Worm (Caenorhabditis elegans): ENCODE data around the gene F18H3.1.
A peak's percentile ranks its signal among the peaks of the same experiment; 100 is the strongest.

F18H3.1 gene

DNA sequence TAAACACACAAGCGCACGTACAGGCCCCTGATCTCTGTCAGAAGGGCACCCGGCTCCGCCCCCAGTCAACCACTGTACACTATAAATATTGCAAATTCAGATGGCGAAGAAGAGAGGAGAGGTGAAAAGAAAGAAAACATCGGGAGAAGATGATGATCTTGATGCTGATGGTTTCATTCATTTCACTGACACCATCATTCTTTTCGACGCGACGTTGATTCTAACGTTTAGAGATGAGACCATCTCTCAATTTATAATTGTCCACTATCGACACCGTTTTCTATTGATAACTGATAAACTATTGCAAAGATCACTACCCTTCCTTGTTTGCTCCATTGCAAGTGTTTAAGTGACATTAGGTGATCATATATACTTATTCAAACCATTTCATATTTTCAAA lies 21.9 kb downstream of the F18H3.1 start:
- peak; percentile 21 for TF ChIP-seq nhr-80 (tag; optimal IDR thresholded peaks at IDR 0.05)
- TF ChIP-seq lin-40 (tag; optimal IDR thresholded peaks at IDR 0.05) = peak; percentile 35
- TF ChIP-seq madf-10 (tag; optimal IDR thresholded peaks at IDR 0.05) = no peak
- TF ChIP-seq attf-6 (GFP tag; IDR thresholded peaks at IDR 0.05) = no peak
- peak; percentile 88 for TF ChIP-seq ama-1 (optimal IDR thresholded peaks at IDR 0.05)
- TF ChIP-seq ama-1 (GFP tag; optimal IDR thresholded peaks at IDR 0.05) = no peak

DNA sequence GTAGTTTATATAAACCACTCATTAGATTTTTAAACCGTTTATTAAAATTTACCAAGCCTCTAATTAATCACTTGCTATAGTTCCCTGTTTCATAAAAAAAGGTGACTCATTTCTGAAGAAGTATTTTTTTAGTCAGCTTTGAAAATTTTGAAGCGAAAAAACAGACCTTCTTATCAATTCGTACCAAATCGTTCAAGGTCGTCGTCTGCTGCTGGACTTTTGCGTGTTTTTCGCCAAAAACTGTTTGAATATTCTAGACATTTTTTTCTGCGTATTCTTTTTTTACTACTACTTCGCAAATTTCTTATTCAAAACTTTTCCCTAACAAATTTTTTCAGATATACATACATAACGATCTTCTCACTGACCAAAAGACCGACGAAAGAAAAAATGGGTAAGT lies 22.8 kb downstream of the F18H3.1 start, which contains the start of gene cah-4:
Gene cah-4, plus strand, starts transcription at position 339 of the 400 bp plus-strand sequence.
- TF ChIP-seq ekl-4 (GFP tag; IDR thresholded peaks at IDR 0.05) (no peak), attf-5 (GFP tag; optimal IDR thresholded peaks at IDR 0.05) (no peak), ama-1 (optimal IDR thresholded peaks at IDR 0.05) (peak; percentile 75), ama-1 (GFP tag; optimal IDR thresholded peaks at IDR 0.05) (no peak), athp-1 (tag; optimal IDR thresholded peaks at IDR 0.05) (no peak), F49E8.2 (tag; optimal IDR thresholded peaks at IDR 0.05; ENCODE audit: insufficient read depth) (no peak), ztf-25 (GFP tag; IDR thresholded peaks at IDR 0.05) (no peak), tbx-9 (tag; optimal IDR thresholded peaks at IDR 0.05; ENCODE audit: borderline replicate concordance) (no peak)

DNA sequence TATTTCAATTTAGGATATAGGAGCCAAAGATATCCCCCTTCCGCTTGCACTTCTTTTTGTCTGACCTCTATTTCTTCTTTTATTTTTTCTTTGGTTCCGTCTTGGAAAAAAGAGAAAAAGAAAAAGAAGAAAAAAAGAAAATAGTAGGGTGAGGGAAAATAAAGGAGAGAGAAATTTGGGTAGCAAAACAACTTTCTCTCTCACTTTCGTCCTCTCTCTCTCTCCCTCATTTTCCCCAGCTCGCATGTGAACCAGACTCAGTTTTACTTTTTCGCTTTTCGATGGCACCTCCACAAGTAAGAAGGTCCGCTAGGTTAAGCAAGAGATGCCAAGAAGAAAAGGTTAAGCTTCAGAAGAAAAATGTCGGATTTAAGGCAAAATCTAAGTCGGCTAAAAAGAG lies 23.3 kb downstream of the F18H3.1 start:
- TF ChIP-seq nhr-120 (GFP tag; IDR thresholded peaks at IDR 0.05) = no peak
- 0 out of 2 replicates have a peak, but pooled peaks have one; percentile 13 for TF ChIP-seq hmg-1.2 (GFP tag; IDR thresholded peaks at IDR 0.05)
- no peak for TF ChIP-seq him-1 (tag; optimal IDR thresholded peaks at IDR 0.05)
- TF ChIP-seq ama-1 (optimal IDR thresholded peaks at IDR 0.05) = peak; percentile 88
- TF ChIP-seq ama-1 (GFP tag; optimal IDR thresholded peaks at IDR 0.05) = no peak
- TF ChIP-seq F23B12.7 (tag; optimal IDR thresholded peaks at IDR 0.05; ENCODE audit: insufficient read depth) = no peak
- no peak for TF ChIP-seq Y67H2A.10 (GFP tag; conservative IDR thresholded peaks at IDR 0.05)
- no peak for TF ChIP-seq ceh-79 (tag; optimal IDR thresholded peaks at IDR 0.05)
- no peak for TF ChIP-seq attf-6 (GFP tag; IDR thresholded peaks at IDR 0.05)
- 0 out of 2 replicates have a peak, but pooled peaks have one; percentile 31 for TF ChIP-seq nfyb-1 (GFP tag; IDR thresholded peaks at IDR 0.05)
- TF ChIP-seq C17E4.6 (GFP tag; IDR thresholded peaks at IDR 0.05) = no peak
- TF ChIP-seq dpl-1 (GFP tag; optimal IDR thresholded peaks at IDR 0.05) = no peak
- TF ChIP-seq ccch-3 (GFP tag; optimal IDR thresholded peaks at IDR 0.05) = no peak

DNA sequence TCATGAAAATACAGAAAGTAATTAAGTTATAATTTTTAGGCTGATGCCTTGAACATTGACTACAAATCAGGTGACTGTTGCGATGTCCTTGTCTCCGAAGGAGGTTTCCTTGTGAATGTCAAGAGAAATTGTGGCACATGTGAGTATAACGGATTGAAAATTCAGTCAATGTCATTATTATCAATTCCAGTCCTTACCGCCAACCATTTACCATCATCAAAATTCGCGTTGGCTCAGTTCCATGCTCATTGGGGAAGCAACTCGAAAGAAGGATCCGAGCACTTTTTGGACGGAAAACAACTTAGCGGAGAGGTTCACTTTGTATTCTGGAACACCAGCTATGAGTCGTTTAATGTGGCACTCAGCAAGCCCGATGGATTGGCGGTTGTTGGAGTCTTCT lies 23.9 kb downstream of the F18H3.1 start:
- TF ChIP-seq snpc-1.1 (tag; optimal IDR thresholded peaks at IDR 0.05; ENCODE audit: insufficient read depth) (no peak), ama-1 (optimal IDR thresholded peaks at IDR 0.05) (peak; percentile 83), ama-1 (GFP tag; optimal IDR thresholded peaks at IDR 0.05) (no peak), C17E4.6 (GFP tag; IDR thresholded peaks at IDR 0.05) (no peak), fkh-3 (tag; optimal IDR thresholded peaks at IDR 0.05) (peak; percentile 4)

DNA sequence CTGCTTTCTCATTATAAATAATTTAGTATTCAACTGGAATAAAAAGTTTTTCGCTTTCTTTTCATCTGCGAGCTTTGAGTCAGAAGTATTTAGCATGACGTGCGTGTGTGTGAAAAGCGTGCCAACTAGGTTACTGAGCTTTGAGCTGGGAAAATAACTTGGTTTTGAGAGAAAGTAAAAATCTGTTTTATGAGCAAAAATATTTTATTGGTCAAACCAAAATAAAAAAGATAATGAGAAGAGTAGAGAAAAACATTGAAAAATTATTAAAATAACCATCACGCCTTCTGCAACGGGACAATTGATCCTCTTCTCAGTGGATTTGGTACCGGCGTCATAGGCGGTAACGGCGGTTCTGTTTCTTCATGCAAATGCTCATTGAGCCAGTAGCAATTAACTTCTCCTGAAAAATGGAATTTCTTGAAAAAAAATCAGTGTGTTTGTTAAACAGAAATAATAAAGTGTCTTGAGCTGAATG lies 25.1 kb downstream of the F18H3.1 start:
- TF ChIP-seq efl-1 (GFP tag; optimal IDR thresholded peaks at IDR 0.05) = no peak
- no peak for TF ChIP-seq sea-2 (GFP tag; IDR thresholded peaks at IDR 0.05)
- 0 out of 2 replicates have a peak, but pooled peaks have one; percentile 13 for TF ChIP-seq madf-3 (GFP tag; IDR thresholded peaks at IDR 0.05)
- TF ChIP-seq pbrm-1 (GFP tag; IDR thresholded peaks at IDR 0.05) = no peak
- TF ChIP-seq hrde-1 (tag; optimal IDR thresholded peaks at IDR 0.05; ENCODE audit: borderline replicate concordance) = no peak
- no peak for TF ChIP-seq aptf-2 (GFP tag; conservative IDR thresholded peaks at IDR 0.05)
- TF ChIP-seq egl-18 (GFP tag; IDR thresholded peaks at IDR 0.05) = no peak
- TF ChIP-seq egl-44 (GFP tag; IDR thresholded peaks at IDR 0.05) = no peak
- TF ChIP-seq ZK185.1 (tag; optimal IDR thresholded peaks at IDR 0.05; ENCODE audit: poor library complexity, severe bottlenecking) = no peak
- no peak for TF ChIP-seq bed-1 (GFP tag; IDR thresholded peaks at IDR 0.05)
- no peak for TF ChIP-seq B0261.1 (tag; optimal IDR thresholded peaks at IDR 0.05)
- TF ChIP-seq B0336.3 (GFP tag; IDR thresholded peaks at IDR 0.05) = no peak
- TF ChIP-seq ceh-27 (GFP tag; optimal IDR thresholded peaks at IDR 0.05) = no peak
- no peak for TF ChIP-seq rpc-1 (optimal IDR thresholded peaks at IDR 0.05)
- TF ChIP-seq rpc-1 (tag; optimal IDR thresholded peaks at IDR 0.05) = no peak
- TF ChIP-seq ztf-26 (tag; optimal IDR thresholded peaks at IDR 0.05) = peak; percentile 54
- TF ChIP-seq snpc-1.3 (tag; optimal IDR thresholded peaks at IDR 0.05; ENCODE audit: insufficient read depth) = no peak
- TF ChIP-seq unc-62 (GFP tag; optimal IDR thresholded peaks at IDR 0.05) = no peak
- TF ChIP-seq nhr-27 (tag; optimal IDR thresholded peaks at IDR 0.05) = no peak
